Fruit fly (Drosophila melanogaster): Measurements from ENCODE around the gene Utx.

- TF ChIP-seq Hr78 (GFP tag; optimal IDR thresholded peaks at IDR 0.05) = no peak
- TF ChIP-seq Myc (optimal IDR thresholded peaks at IDR 0.05) = no peak
These were observed 49.2 kb upstream of the Utx start, which contains the start of gene RnrL for dm6 chr2L:10327790-10328189.

All from whole organism, wandering third instar larva.